Fruit fly (Drosophila melanogaster): ENCODE results near the gene CG17751.

Gene CG17751

DNA sequence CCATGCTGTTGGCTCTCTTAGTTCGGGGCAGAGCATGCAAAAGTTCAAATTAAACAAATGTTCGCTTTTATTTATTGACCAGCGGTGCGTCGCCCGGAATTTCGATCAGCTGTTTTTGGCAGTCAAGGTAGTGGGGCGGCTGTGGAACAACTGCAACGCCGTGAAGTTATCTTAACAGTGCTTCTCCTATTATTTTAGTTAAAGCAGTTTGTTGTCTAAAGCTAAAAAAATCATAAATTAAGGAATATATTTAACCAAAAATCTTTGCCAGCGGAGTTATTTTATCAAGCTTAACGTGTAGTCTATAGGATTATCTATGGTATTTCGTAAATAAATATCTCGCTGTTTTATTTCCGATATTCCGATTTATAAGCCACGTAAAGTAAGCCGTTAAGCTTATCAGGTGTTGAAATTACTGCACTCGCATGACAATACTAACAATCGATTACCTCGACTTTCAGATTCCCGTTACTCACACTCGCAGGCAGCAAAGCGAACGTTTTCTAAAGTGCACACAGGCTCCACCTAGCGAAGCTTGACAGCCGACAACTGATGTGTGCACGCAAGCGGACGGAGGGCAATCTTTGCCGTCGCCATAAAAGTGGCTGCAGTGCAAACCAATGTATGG, 41.3 kb downstream of the CG17751 start, which contains the start of the genes CG6195 and CG31220 (continued):
- TF ChIP-seq CG11456 (GFP tag; IDR thresholded peaks at IDR 0.05) (peak; percentile 76; the same call in 2 of the 3 replicates), Dp (GFP tag; optimal IDR thresholded peaks at IDR 0.05) (peak; percentile 42), NC2β (GFP tag; optimal IDR thresholded peaks at IDR 0.05) (peak; percentile 34), CG3838 (GFP tag; optimal IDR thresholded peaks at IDR 0.05) (no peak), Usf (GFP tag; optimal IDR thresholded peaks at IDR 0.05) (no peak), CG16779 (GFP tag; IDR thresholded peaks at IDR 0.05) (no peak), kni (GFP tag; optimal IDR thresholded peaks at IDR 0.05) (peak; percentile 10), CG14710 (tag; optimal IDR thresholded peaks at IDR 0.05) (peak; percentile 26), Nf-YA (GFP tag; IDR thresholded peaks at IDR 0.05) (0 out of 2 replicates have a peak, but pooled peaks have one; percentile 13), Hsf (GFP tag; optimal IDR thresholded peaks at IDR 0.05) (peak; percentile 14), toy (GFP tag; IDR thresholded peaks at IDR 0.05) (peak; percentile 46), bsh (GFP tag; optimal IDR thresholded peaks at IDR 0.05) (peak in 1 of 2 experiments; percentile 23), Bgb (GFP tag; IDR thresholded peaks at IDR 0.05; ENCODE audit: partially characterized antibody) (peak; percentile 37; the same call in 1 of the 2 replicates), ato (GFP tag; IDR thresholded peaks at IDR 0.05; ENCODE audit: partially characterized antibody) (0 out of 2 replicates have a peak, but pooled peaks have one; percentile 10), CG17359 (tag; optimal IDR thresholded peaks at IDR 0.05) (no peak), Atf3 (GFP tag; optimal IDR thresholded peaks at IDR 0.05) (no peak), chm (GFP tag; IDR thresholded peaks at IDR 0.05) (no peak), da (GFP tag; optimal IDR thresholded peaks at IDR 0.05) (no peak), CTCF (GFP tag; optimal IDR thresholded peaks at IDR 0.05) (peak; percentile 93), CG2202 (tag; optimal IDR thresholded peaks at IDR 0.05) (no peak), Myb (GFP tag; optimal IDR thresholded peaks at IDR 0.05) (peak; percentile 76), CG2712 (tag; optimal IDR thresholded peaks at IDR 0.05) (peak; percentile 35), Ets97D (GFP tag; optimal IDR thresholded peaks at IDR 0.05) (peak; percentile 57), Sry-δ (GFP tag; optimal IDR thresholded peaks at IDR 0.05) (peak; percentile 0), CG13894 (tag; optimal IDR thresholded peaks at IDR 0.05) (no peak), pum (GFP tag; optimal IDR thresholded peaks at IDR 0.05) (peak; percentile 0), C15 (GFP tag; IDR thresholded peaks at IDR 0.05) (no peak), pan (optimal IDR thresholded peaks at IDR 0.05) (no peak), pan (GFP tag; optimal IDR thresholded peaks at IDR 0.05 in 1 of 2, IDR thresholded peaks at IDR 0.05 in 1 of 2) (peak in 1 of 2 experiments; percentile 19), Atf-2 (GFP tag; optimal IDR thresholded peaks at IDR 0.05) (peak; percentile 1), BEAF-32 (GFP tag; optimal IDR thresholded peaks at IDR 0.05) (peak; percentile 56), stwl (tag; optimal IDR thresholded peaks at IDR 0.05) (peak; percentile 64), tx (GFP tag; optimal IDR thresholded peaks at IDR 0.05) (peak; percentile 11), zen (tag; optimal IDR thresholded peaks at IDR 0.05) (no peak), caup (GFP tag; optimal IDR thresholded peaks at IDR 0.05; ENCODE audit: severe bottlenecking) (peak; percentile 12), CG34224 (GFP tag; IDR thresholded peaks at IDR 0.05; ENCODE audit: partially characterized antibody) (0 out of 3 replicates have a peak, but pooled peaks have one; percentile 21), sna (GFP tag; IDR thresholded peaks at IDR 0.05; ENCODE audit: partially characterized antibody) (0 out of 2 replicates have a peak, but pooled peaks have one; percentile 11), zen2 (GFP tag; IDR thresholded peaks at IDR 0.05; ENCODE audit: partially characterized antibody) (no peak), Jarid2 (GFP tag; optimal IDR thresholded peaks at IDR 0.05) (no peak), Hmr (GFP tag; optimal IDR thresholded peaks at IDR 0.05) (peak; percentile 42), CG10366 (GFP tag; IDR thresholded peaks at IDR 0.05) (0 out of 2 replicates have a peak, but pooled peaks have one; percentile 23), pros (GFP tag; optimal IDR thresholded peaks at IDR 0.05) (no peak), CG15696 (tag; optimal IDR thresholded peaks at IDR 0.05) (no peak), HmgZ (tag; optimal IDR thresholded peaks at IDR 0.05) (peak; percentile 27), nerfin-1 (tag; optimal IDR thresholded peaks at IDR 0.05) (peak; percentile 89), tup (GFP tag; optimal IDR thresholded peaks at IDR 0.05) (no peak), CG2678 (tag; optimal IDR thresholded peaks at IDR 0.05) (no peak), Atf6 (GFP tag; IDR thresholded peaks at IDR 0.05) (0 out of 2 replicates have a peak, but pooled peaks have one; percentile 14), eve (GFP tag; optimal IDR thresholded peaks at IDR 0.05) (no peak)
